Fruit fly (Drosophila melanogaster): Measurements from ENCODE around the gene Cyp4g1.

The Cyp4g1 gene

DNA sequence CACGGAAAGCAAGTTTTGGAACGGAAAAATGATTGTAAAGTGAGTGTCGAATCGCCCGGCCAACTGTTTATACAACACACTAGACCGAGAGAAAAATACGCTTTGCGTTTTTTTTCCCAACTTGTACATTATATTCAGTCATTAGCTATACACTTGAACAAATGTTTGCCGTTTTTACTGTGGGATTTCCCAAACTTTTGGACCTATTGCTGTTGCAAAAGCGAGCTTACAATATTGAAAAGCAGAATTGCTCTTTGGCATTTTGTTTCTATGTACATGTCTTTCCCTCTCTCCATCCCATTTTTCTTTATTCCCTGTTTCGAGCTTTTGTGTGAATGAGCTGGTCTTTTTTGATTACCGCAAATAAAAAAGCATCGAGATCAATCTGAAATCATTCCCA lies 28.3 kb upstream of the Cyp4g1 start:
- TF ChIP-seq pan (optimal IDR thresholded peaks at IDR 0.05) (no peak), woc (GFP tag; optimal IDR thresholded peaks at IDR 0.05) (no peak), CG9705 (GFP tag; optimal IDR thresholded peaks at IDR 0.05) (no peak), dl (GFP tag; optimal IDR thresholded peaks at IDR 0.05; ENCODE audit: insufficient read depth in 1 of 2, partially characterized antibody in 2 of 2) (peak in 1 of 2 experiments; percentile 19), Hnf4 (GFP tag; optimal IDR thresholded peaks at IDR 0.05) (no peak), Rel (GFP tag; optimal IDR thresholded peaks at IDR 0.05) (no peak), Rel (tag; optimal IDR thresholded peaks at IDR 0.05) (peak; percentile 97)

dm6 chrX:496326-496725 lies 27.2 kb upstream of the Cyp4g1 start, which contains the start of gene svr:
Gene svr, plus strand, starts transcription at chrX:496446.
- TF ChIP-seq ey (GFP tag; optimal IDR thresholded peaks at IDR 0.05) (no peak), jim (GFP tag; optimal IDR thresholded peaks at IDR 0.05) (no peak), Rel (GFP tag; optimal IDR thresholded peaks at IDR 0.05) (no peak), Rel (tag; optimal IDR thresholded peaks at IDR 0.05) (peak; percentile 53)

dm6 chrX:494607-495006 lies 25.5 kb upstream of the Cyp4g1 start, which contains the start of gene CG17778:
Gene CG17778, plus strand, starts transcription at chrX:494614.
- TF ChIP-seq N (GFP tag; optimal IDR thresholded peaks at IDR 0.05) (peak; percentile 50), Hr83 (GFP tag; optimal IDR thresholded peaks at IDR 0.05; ENCODE audit: poor library complexity, severe bottlenecking) (no peak)

DNA sequence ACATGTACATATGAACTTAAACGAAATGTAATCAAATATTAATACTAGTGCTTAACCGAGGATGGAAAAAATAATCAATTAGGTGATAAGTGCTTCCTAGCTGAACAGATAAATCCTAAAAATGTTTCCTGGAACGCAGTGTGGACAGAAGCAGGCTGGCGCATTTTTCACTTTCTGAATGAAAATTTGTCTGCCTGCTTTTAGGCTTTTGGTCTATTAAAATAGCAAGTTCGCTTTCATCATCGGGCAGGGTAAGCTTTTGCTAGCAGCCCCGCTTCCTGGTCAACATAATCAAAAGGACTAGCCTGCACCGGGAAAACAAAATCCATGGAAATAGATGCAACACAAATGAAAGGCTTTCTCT lies 25.0 kb upstream of the Cyp4g1 start:
- no peak for TF ChIP-seq Dfd (GFP tag; optimal IDR thresholded peaks at IDR 0.05)
- TF ChIP-seq Dif (GFP tag; optimal IDR thresholded peaks at IDR 0.05; ENCODE audit: partially characterized antibody), result peak; percentile 45
- TF ChIP-seq Myc (optimal IDR thresholded peaks at IDR 0.05), result peak; percentile 14
- no peak for TF ChIP-seq ey (GFP tag; optimal IDR thresholded peaks at IDR 0.05)

DNA sequence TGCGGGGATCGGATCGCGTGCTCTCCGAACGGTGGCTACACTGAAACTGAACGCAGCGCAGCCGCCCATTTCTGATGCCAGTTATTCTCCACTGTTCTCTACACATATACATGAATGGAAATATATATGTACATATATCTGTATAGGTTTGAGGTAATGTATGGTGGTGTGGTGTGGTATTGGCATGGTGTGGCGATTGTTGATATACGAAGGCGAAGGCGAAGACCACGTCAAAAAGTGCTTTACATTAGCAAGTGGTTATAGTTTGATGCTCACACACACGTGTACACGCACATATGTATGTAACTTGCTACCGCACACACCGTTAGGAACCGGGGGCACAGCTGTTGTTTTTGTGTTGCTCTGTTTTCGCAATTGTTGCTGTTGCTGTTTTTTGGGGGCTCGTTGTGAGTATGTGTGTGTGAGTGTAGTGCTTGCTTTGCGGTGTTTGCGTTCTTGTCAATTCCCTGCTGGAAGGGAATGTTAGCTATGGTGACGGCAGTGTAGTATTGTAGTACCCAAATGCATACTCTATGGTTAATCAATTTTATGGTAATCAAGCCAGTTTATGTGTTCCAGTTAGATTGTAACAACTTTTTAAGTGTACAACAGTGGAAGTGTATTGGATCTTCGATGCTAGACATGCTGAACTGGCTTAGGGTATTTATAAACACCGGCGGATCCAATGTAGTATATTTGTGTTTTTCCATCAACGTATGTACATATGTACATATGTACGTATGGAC lies 24.5 kb upstream of the Cyp4g1 start, which contains the start of gene CG17896:
Gene CG17896, minus strand, starts transcription at position 51 of the 746 bp plus-strand sequence.
- TF ChIP-seq dsf (GFP tag; optimal IDR thresholded peaks at IDR 0.05; ENCODE audit: borderline replicate concordance) (no peak), br (GFP tag; optimal IDR thresholded peaks at IDR 0.05) (peak; percentile 98), Abd-B (GFP tag; optimal IDR thresholded peaks at IDR 0.05) (no peak), Myc (optimal IDR thresholded peaks at IDR 0.05) (no peak), N (GFP tag; optimal IDR thresholded peaks at IDR 0.05) (peak; percentile 10), Hnf4 (GFP tag; optimal IDR thresholded peaks at IDR 0.05) (peak; percentile 97), sage (GFP tag; optimal IDR thresholded peaks at IDR 0.05) (no peak), OdsH (GFP tag; optimal IDR thresholded peaks at IDR 0.05) (peak; percentile 98), CrebA (GFP tag; optimal IDR thresholded peaks at IDR 0.05; ENCODE audit: borderline replicate concordance) (no peak), h (GFP tag; optimal IDR thresholded peaks at IDR 0.05) (peak; percentile 99), sv (GFP tag; optimal IDR thresholded peaks at IDR 0.05) (peak; percentile 94), fru (GFP tag; optimal IDR thresholded peaks at IDR 0.05) (peak; percentile 98), Dif (GFP tag; optimal IDR thresholded peaks at IDR 0.05; ENCODE audit: partially characterized antibody) (no peak), HLH106 (tag; optimal IDR thresholded peaks at IDR 0.05) (peak; percentile 96), usp (GFP tag; optimal IDR thresholded peaks at IDR 0.05) (no peak), Mio (GFP tag; optimal IDR thresholded peaks at IDR 0.05) (peak; percentile 84), CG9705 (GFP tag; optimal IDR thresholded peaks at IDR 0.05) (peak; percentile 67), lola (GFP tag; optimal IDR thresholded peaks at IDR 0.05) (no peak), Hr83 (GFP tag; optimal IDR thresholded peaks at IDR 0.05; ENCODE audit: poor library complexity, severe bottlenecking) (peak; percentile 61), dmrt93B (GFP tag; optimal IDR thresholded peaks at IDR 0.05) (peak; percentile 95), ey (GFP tag; optimal IDR thresholded peaks at IDR 0.05) (peak; percentile 99), Dfd (GFP tag; optimal IDR thresholded peaks at IDR 0.05) (no peak), pan (optimal IDR thresholded peaks at IDR 0.05) (no peak), Vsx2 (GFP tag; optimal IDR thresholded peaks at IDR 0.05; ENCODE audit: partially characterized antibody) (no peak), Rel (GFP tag; optimal IDR thresholded peaks at IDR 0.05) (peak; percentile 86), Rel (tag; optimal IDR thresholded peaks at IDR 0.05) (peak; percentile 61), foxo (GFP tag; optimal IDR thresholded peaks at IDR 0.05) (peak; percentile 95 to 99), psq (GFP tag; optimal IDR thresholded peaks at IDR 0.05) (peak; percentile 95), Hr78 (GFP tag; optimal IDR thresholded peaks at IDR 0.05) (no peak), Jra (GFP tag; optimal IDR thresholded peaks at IDR 0.05) (peak; percentile 83), woc (GFP tag; optimal IDR thresholded peaks at IDR 0.05) (peak; percentile 99), rgr (GFP tag; optimal IDR thresholded peaks at IDR 0.05) (peak; percentile 98), Sp1 (GFP tag; optimal IDR thresholded peaks at IDR 0.05) (peak; percentile 95), jim (GFP tag; optimal IDR thresholded peaks at IDR 0.05) (no peak), tai (GFP tag; optimal IDR thresholded peaks at IDR 0.05) (no peak), brk (GFP tag; optimal IDR thresholded peaks at IDR 0.05) (no peak), dl (GFP tag; optimal IDR thresholded peaks at IDR 0.05; ENCODE audit: insufficient read depth in 1 of 2, partially characterized antibody in 2 of 2) (no peak), GATAd (GFP tag; optimal IDR thresholded peaks at IDR 0.05) (no peak), CG32264 (GFP tag; optimal IDR thresholded peaks at IDR 0.05) (peak; percentile 96)

All from whole organism, wandering third instar larva.